Fruit fly (Drosophila melanogaster): Measurements from ENCODE around the gene mew.

Gene mew

DNA sequence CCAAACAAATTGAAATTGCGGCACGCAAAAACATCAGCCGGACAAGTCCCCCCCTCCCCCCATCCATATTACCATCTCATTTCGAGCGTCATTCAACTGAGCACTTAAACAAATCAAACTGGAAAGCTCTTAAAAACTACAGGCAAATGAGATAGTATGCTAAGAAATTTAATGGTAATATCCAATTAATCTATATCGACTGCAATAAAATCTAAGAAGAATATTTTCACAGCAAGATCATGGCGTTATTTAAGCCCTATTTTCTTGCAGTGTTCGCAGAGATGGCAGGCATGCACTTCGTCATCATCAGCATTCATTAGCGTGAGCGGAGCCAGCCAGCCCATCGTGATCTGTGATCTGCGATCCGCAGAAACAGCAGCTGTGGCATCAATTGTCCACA is 13.8 kb downstream of the mew start (continued):
- TF ChIP-seq CG9797 (GFP tag; optimal IDR thresholded peaks at IDR 0.05) (no peak), chif (GFP tag; optimal IDR thresholded peaks at IDR 0.05) (peak in 1 of 2 experiments; percentile 4), jumu (GFP tag; optimal IDR thresholded peaks at IDR 0.05) (no peak), phol (tag; optimal IDR thresholded peaks at IDR 0.05) (peak; percentile 25)

DNA sequence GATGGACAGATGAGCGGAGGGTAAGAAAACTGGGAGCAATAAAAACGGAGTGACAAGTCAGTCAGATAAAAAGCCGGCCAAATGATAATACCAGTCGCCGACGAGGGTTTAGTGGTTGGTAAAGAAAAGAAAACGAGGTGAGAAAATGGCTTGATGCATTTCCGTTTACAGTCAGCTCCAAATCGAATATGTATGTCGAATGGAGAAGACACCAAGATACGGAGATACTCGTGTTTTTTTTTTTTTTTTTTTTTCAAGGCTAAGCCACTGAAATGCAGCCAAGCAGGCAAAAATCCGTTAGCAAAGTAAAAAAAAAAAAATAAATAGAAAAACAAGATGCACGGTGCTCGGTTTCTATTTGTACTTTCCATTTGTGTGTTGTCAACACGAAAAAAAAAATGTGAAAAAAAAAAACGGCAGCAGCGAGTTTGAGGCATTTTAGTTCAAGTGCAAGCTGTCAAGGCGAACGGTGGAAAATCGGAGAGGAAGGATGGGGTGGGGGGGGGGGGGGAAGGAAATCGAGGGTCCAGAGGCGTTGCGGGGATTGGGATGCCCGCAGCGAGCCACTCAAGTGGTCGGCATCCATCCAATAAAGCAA is 14.5 kb downstream of the mew start:
- TF ChIP-seq lov (optimal IDR thresholded peaks at IDR 0.05) (no peak), lov (GFP tag; IDR thresholded peaks at IDR 0.05) (no peak), sna (GFP tag; IDR thresholded peaks at IDR 0.05; ENCODE audit: partially characterized antibody) (no peak), CG5953 (GFP tag; IDR thresholded peaks at IDR 0.05) (no peak), bbx (GFP tag; IDR thresholded peaks at IDR 0.05; ENCODE audit: partially characterized antibody) (no peak), CG2889 (GFP tag; IDR thresholded peaks at IDR 0.05) (no peak), CG10565 (GFP tag; optimal IDR thresholded peaks at IDR 0.05) (no peak), B-H2 (GFP tag; optimal IDR thresholded peaks at IDR 0.05) (no peak), cg (GFP tag; optimal IDR thresholded peaks at IDR 0.05) (no peak), CG18764 (GFP tag; optimal IDR thresholded peaks at IDR 0.05) (no peak), sqz (GFP tag; optimal IDR thresholded peaks at IDR 0.05) (peak; percentile 76), CG17186 (GFP tag; optimal IDR thresholded peaks at IDR 0.05) (no peak), CG17385 (GFP tag; optimal IDR thresholded peaks at IDR 0.05) (no peak), CG1792 (GFP tag; optimal IDR thresholded peaks at IDR 0.05) (no peak), pros (GFP tag; optimal IDR thresholded peaks at IDR 0.05) (peak; percentile 1), pb (GFP tag; optimal IDR thresholded peaks at IDR 0.05) (no peak), PHDP (tag; optimal IDR thresholded peaks at IDR 0.05) (no peak), CG17359 (tag; optimal IDR thresholded peaks at IDR 0.05) (peak; percentile 52), ci (GFP tag; IDR thresholded peaks at IDR 0.05) (0 out of 3 replicates have a peak, but pooled peaks have one; percentile 6), crol (GFP tag; IDR thresholded peaks at IDR 0.05) (peak; percentile 67), phol (tag; optimal IDR thresholded peaks at IDR 0.05) (no peak), unpg (GFP tag; optimal IDR thresholded peaks at IDR 0.05) (no peak), jing (GFP tag; optimal IDR thresholded peaks at IDR 0.05) (no peak), HmgD (GFP tag; optimal IDR thresholded peaks at IDR 0.05) (no peak), gsb (GFP tag; IDR thresholded peaks at IDR 0.05) (no peak), oc (tag; optimal IDR thresholded peaks at IDR 0.05) (peak; percentile 66), CG13296 (GFP tag; optimal IDR thresholded peaks at IDR 0.05) (no peak), jumu (GFP tag; optimal IDR thresholded peaks at IDR 0.05) (no peak), CG4328 (GFP tag; optimal IDR thresholded peaks at IDR 0.05) (no peak), CG17612 (GFP tag; IDR thresholded peaks at IDR 0.05) (no peak), Rfx (GFP tag; IDR thresholded peaks at IDR 0.05) (no peak), Blimp-1 (GFP tag; optimal IDR thresholded peaks at IDR 0.05) (peak; percentile 4), wek (GFP tag; optimal IDR thresholded peaks at IDR 0.05) (no peak), CG7786 (GFP tag; optimal IDR thresholded peaks at IDR 0.05) (no peak), Hr39 (optimal IDR thresholded peaks at IDR 0.05) (no peak), CG7987 (GFP tag; optimal IDR thresholded peaks at IDR 0.05) (no peak), CTCF (GFP tag; optimal IDR thresholded peaks at IDR 0.05) (no peak), H15 (GFP tag; IDR thresholded peaks at IDR 0.05) (no peak)

DNA sequence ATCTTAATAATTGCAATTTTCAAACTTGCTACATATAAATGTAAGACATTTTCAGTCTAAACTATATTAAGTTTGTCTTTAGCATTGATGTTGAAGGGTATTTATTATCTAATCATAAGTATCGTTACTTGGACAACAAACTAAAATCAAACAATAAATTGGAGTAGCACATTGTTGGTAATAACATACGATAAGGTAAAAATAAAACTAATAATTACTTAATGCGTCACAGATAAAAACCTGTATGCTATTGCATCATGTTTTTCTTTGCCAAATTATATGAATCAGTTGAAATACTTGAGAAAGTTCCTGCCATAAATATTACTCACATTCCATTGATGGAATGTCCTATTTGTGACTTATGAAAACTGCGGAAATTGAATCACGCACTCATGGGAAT is 17.5 kb downstream of the mew start:
- TF ChIP-seq CG7839 (tag; optimal IDR thresholded peaks at IDR 0.05) (no peak), E2f1 (GFP tag; IDR thresholded peaks at IDR 0.05) (no peak), row (GFP tag; IDR thresholded peaks at IDR 0.05) (no peak), Med (GFP tag) (no peak), exex (tag; optimal IDR thresholded peaks at IDR 0.05) (peak; percentile 56), Pdp1 (GFP tag; optimal IDR thresholded peaks at IDR 0.05) (peak in 1 of 2 experiments; percentile 16), CG5245 (GFP tag; optimal IDR thresholded peaks at IDR 0.05) (no peak), emc (GFP tag; optimal IDR thresholded peaks at IDR 0.05) (no peak), CG17568 (GFP tag; optimal IDR thresholded peaks at IDR 0.05) (no peak), CG1024 (GFP tag; IDR thresholded peaks at IDR 0.05) (no peak), lov (optimal IDR thresholded peaks at IDR 0.05) (no peak), lov (GFP tag; IDR thresholded peaks at IDR 0.05) (no peak), H15 (GFP tag; IDR thresholded peaks at IDR 0.05) (no peak), Max (GFP tag; optimal IDR thresholded peaks at IDR 0.05) (no peak)
